Fruit fly (Drosophila melanogaster) whole organism, embryonic: ENCODE measurements around the gene Ndfip.

Source experiments
- ATbp ChIP-seq: fragments of 200-800 bp; sonication (Bioruptor generic); optimal IDR thresholded peaks from 2 replicates; lab custom pipeline; 2017; ENCODE audit warnings: missing biosample characterization, mild to moderate bottlenecking, missing genetic modification characterization, missing genetic modification reagents
- Atf6 ChIP-seq: fragments of 200-800 bp; sonication (Bioruptor generic); IDR thresholded peaks from 2 replicates; pipeline ENCODE4 v1.3.6; 2022; ENCODE audit warnings: missing biosample characterization, missing genetic modification characterization
- B-H1 ChIP-seq: fragments of 200-800 bp; sonication (Bioruptor generic); IDR thresholded peaks from 3 replicates; pipeline ENCODE4 v1.3.6; 2022; ENCODE audit warnings: missing biosample characterization, missing genetic modification characterization
- CG10147 ChIP-seq: fragments of 200-800 bp; sonication (Bioruptor generic); optimal IDR thresholded peaks from 2 replicates; lab custom pipeline; 2019; ENCODE audit warnings: missing biosample characterization, mild to moderate bottlenecking, missing genetic modification characterization, moderate library complexity
- CG11504 ChIP-seq: fragments of 200-800 bp; sonication (Bioruptor generic); optimal IDR thresholded peaks from 3 replicates; lab custom pipeline; 2019; ENCODE audit warnings: missing biosample characterization, mild to moderate bottlenecking, missing genetic modification characterization, moderate library complexity
- CG12236 ChIP-seq: fragments of 200-800 bp; sonication (Bioruptor generic); optimal IDR thresholded peaks from 2 replicates; lab custom pipeline; 2016; ENCODE audit warnings: missing biosample characterization, missing genetic modification characterization
- CG12659 ChIP-seq: fragments of 200-800 bp; sonication (Bioruptor generic); optimal IDR thresholded peaks from 3 replicates; lab custom pipeline; 2017; ENCODE audit warnings: mild to moderate bottlenecking, missing biosample characterization, missing genetic modification reagents, missing genetic modification characterization
- CG13123 ChIP-seq: fragments of 200-800 bp; sonication (Bioruptor generic); optimal IDR thresholded peaks from 2 replicates; lab custom pipeline; 2016; ENCODE audit warnings: missing biosample characterization, missing genetic modification characterization
- CG14014 ChIP-seq: fragments of 200-800 bp; sonication (Bioruptor generic); IDR thresholded peaks from 2 replicates; pipeline ENCODE4 v1.3.6; 2022; ENCODE audit warnings: missing biosample characterization, missing genetic modification characterization
- CG15073 ChIP-seq: fragments of 200-800 bp; sonication (Bioruptor generic); optimal IDR thresholded peaks from 2 replicates; lab custom pipeline; 2016; ENCODE audit warnings: missing biosample characterization, missing genetic modification characterization
- CG17328 ChIP-seq: fragments of 200-800 bp; sonication (Bioruptor generic); IDR thresholded peaks from 2 replicates; pipeline ENCODE4 v1.3.6; 2022; ENCODE audit warnings: missing biosample characterization, missing genetic modification characterization
- CG18476 ChIP-seq: fragments of 200-800 bp; sonication (Bioruptor generic); optimal IDR thresholded peaks from 2 replicates; lab custom pipeline; 2016; ENCODE audit warnings: missing biosample characterization, mild to moderate bottlenecking, missing genetic modification characterization
- CG2199 ChIP-seq: fragments of 200-800 bp; sonication (Bioruptor generic); IDR thresholded peaks from 3 replicates; pipeline ENCODE4 v1.3.6; 2022; ENCODE audit warnings: missing biosample characterization, missing genetic modification characterization
- CG2202 ChIP-seq: fragments of 200-800 bp; sonication (Bioruptor generic); optimal IDR thresholded peaks from 2 replicates; lab custom pipeline; 2018; ENCODE audit warnings: missing biosample characterization, mild to moderate bottlenecking, missing genetic modification characterization
- CG30403 ChIP-seq: fragments of 200-800 bp; sonication (Bioruptor generic); optimal IDR thresholded peaks from 3 replicates; lab custom pipeline; 2016; ENCODE audit warnings: missing biosample characterization, missing genetic modification characterization
- CG31441 ChIP-seq: fragments of 200-800 bp; sonication (Bioruptor generic); IDR thresholded peaks from 2 replicates; pipeline ENCODE4 v1.3.6; 2022; ENCODE audit warnings: missing biosample characterization, missing genetic modification characterization
- CG32767 ChIP-seq: fragments of 200-800 bp; sonication (Bioruptor generic); IDR thresholded peaks from 2 replicates; pipeline ENCODE4 v1.3.6; 2022; ENCODE audit warnings: missing biosample characterization, missing genetic modification characterization
- CG4360 ChIP-seq: fragments of 200-800 bp; sonication (Bioruptor generic); IDR thresholded peaks from 2 replicates; pipeline ENCODE4 v1.3.6; 2022; ENCODE audit warnings: missing biosample characterization, missing genetic modification characterization
- CG4730 ChIP-seq: fragments of 200-800 bp; sonication (Bioruptor generic); IDR thresholded peaks from 2 replicates; pipeline ENCODE4 v1.3.6; 2022; ENCODE audit warnings: missing biosample characterization, missing genetic modification characterization
- CG5953 ChIP-seq: fragments of 200-800 bp; sonication (Bioruptor generic); IDR thresholded peaks from 2 replicates; pipeline ENCODE4 v1.3.6; 2022; ENCODE audit warnings: missing biosample characterization, missing genetic modification characterization
- CG6791 ChIP-seq: fragments of 200-800 bp; sonication (Bioruptor generic); IDR thresholded peaks from 3 replicates; pipeline ENCODE4 v1.3.6; 2022; ENCODE audit warnings: missing biosample characterization, missing genetic modification characterization; ENCODE audit not compliant: partially characterized antibody
- CG7987 ChIP-seq: fragments of 200-800 bp; sonication (Bioruptor generic); optimal IDR thresholded peaks from 2 replicates; lab custom pipeline; 2018; ENCODE audit warnings: missing biosample characterization, mild to moderate bottlenecking, missing genetic modification characterization, moderate library complexity
- CG9797 ChIP-seq: fragments of 200-800 bp; sonication (Bioruptor generic); optimal IDR thresholded peaks from 3 replicates; lab custom pipeline; 2018; ENCODE audit warnings: missing biosample characterization, mild to moderate bottlenecking, missing genetic modification characterization
- Chrac-16 ChIP-seq: fragments of 200-800 bp; sonication (Bioruptor generic); optimal IDR thresholded peaks from 3 replicates; lab custom pipeline; 2016; ENCODE audit warnings: missing biosample characterization, missing genetic modification characterization
- Dfd ChIP-seq, 2 experiments: fragments of >200 bp; optimal IDR thresholded peaks; 2 replicates each; lab custom pipeline; 2017; ENCODE audit warnings: missing biosample characterization in 2 of 2, missing genetic modification characterization in 2 of 2
- Gug ChIP-seq: fragments of 200-800 bp; sonication (Bioruptor generic); IDR thresholded peaks from 4 replicates; pipeline ENCODE4 v1.3.6; 2022; ENCODE audit warnings: missing biosample characterization, missing genetic modification characterization
- HLH4C ChIP-seq: fragments of 200-800 bp; sonication (Bioruptor generic); IDR thresholded peaks from 3 replicates; pipeline ENCODE4 v1.3.6; 2022; ENCODE audit warnings: missing biosample characterization, missing genetic modification characterization; ENCODE audit not compliant: partially characterized antibody
- HLHmδ ChIP-seq: fragments of 200-800 bp; sonication (Bioruptor generic); optimal IDR thresholded peaks from 2 replicates; lab custom pipeline; 2018; ENCODE audit warnings: missing biosample characterization, mild to moderate bottlenecking, missing genetic modification characterization, moderate library complexity
- Hmx ChIP-seq: fragments of 200-800 bp; sonication (Bioruptor generic); optimal IDR thresholded peaks from 2 replicates; lab custom pipeline; 2016; ENCODE audit warnings: missing biosample characterization, missing genetic modification characterization
- Hr51 ChIP-seq, 2 experiments: fragments of 200-800 bp; sonication (Bioruptor generic); optimal IDR thresholded peaks; 2 replicates in 1 of 2; 3 replicates in 1 of 2; lab custom pipeline; 2016 to 2018; ENCODE audit warnings: missing biosample characterization in 2 of 2, missing genetic modification characterization in 2 of 2, mild to moderate bottlenecking in 1 of 2, moderate library complexity in 1 of 2
- Lpt ChIP-seq: fragments of >200 bp; optimal IDR thresholded peaks from 2 replicates; lab custom pipeline; 2018; ENCODE audit warnings: missing biosample characterization, missing genetic modification characterization
- MTF-1 ChIP-seq: fragments of 200-800 bp; sonication (Bioruptor generic); optimal IDR thresholded peaks from 2 replicates; lab custom pipeline; 2018; ENCODE audit warnings: missing biosample characterization, mild to moderate bottlenecking, missing genetic modification characterization, borderline replicate concordance
- NFAT ChIP-seq: fragments of 200-800 bp; sonication (Bioruptor generic); IDR thresholded peaks from 2 replicates; pipeline ENCODE4 v1.3.6; 2022; ENCODE audit warnings: missing biosample characterization, missing genetic modification characterization
- ap ChIP-seq: fragments of 200-800 bp; sonication (Bioruptor generic); IDR thresholded peaks from 2 replicates; pipeline ENCODE4 v1.3.6; 2022; ENCODE audit warnings: missing biosample characterization, missing genetic modification characterization
- ase ChIP-seq: fragments of 200-800 bp; sonication (Bioruptor generic); IDR thresholded peaks from 3 replicates; pipeline ENCODE4 v1.3.6; 2022; ENCODE audit warnings: missing biosample characterization, missing genetic modification characterization
- br ChIP-seq: fragments of >200 bp; optimal IDR thresholded peaks from 2 replicates; lab custom pipeline; 2017
- chn ChIP-seq: fragments of 200-800 bp; sonication (Bioruptor generic); optimal IDR thresholded peaks from 2 replicates; lab custom pipeline; 2016; ENCODE audit warnings: missing biosample characterization, missing genetic modification characterization
- ci ChIP-seq: fragments of 200-800 bp; sonication (Bioruptor generic); IDR thresholded peaks from 3 replicates; pipeline ENCODE4 v1.3.6; 2022; ENCODE audit warnings: missing biosample characterization, missing genetic modification characterization
- dysf ChIP-seq: fragments of 200-800 bp; sonication (Bioruptor generic); IDR thresholded peaks from 3 replicates; pipeline ENCODE4 v1.3.6; 2022; ENCODE audit warnings: missing biosample characterization, missing genetic modification characterization
- grau ChIP-seq: fragments of 200-800 bp; optimal IDR thresholded peaks from 3 replicates; lab custom pipeline; 2019; ENCODE audit warnings: missing biosample characterization, mild to moderate bottlenecking, missing genetic modification characterization, moderate library complexity
- gt ChIP-seq: fragments of 200-800 bp; sonication (Bioruptor generic); IDR thresholded peaks from 2 replicates; pipeline ENCODE4 v1.3.6; 2022; ENCODE audit warnings: missing biosample characterization, missing genetic modification characterization
- insv ChIP-seq, 2 experiments: fragments of 200-800 bp; sonication (Bioruptor generic); optimal IDR thresholded peaks; 3 replicates each; lab custom pipeline; 2016 to 2018; ENCODE audit warnings: missing biosample characterization in 2 of 2, missing genetic modification characterization in 2 of 2
- lilli ChIP-seq: fragments of 200-800 bp; sonication (Bioruptor generic); optimal IDR thresholded peaks from 3 replicates; lab custom pipeline; 2016; ENCODE audit warnings: missing biosample characterization, missing genetic modification characterization
- oc ChIP-seq: fragments of 200-800 bp; sonication (Bioruptor generic); optimal IDR thresholded peaks from 2 replicates; lab custom pipeline; 2018; ENCODE audit warnings: missing biosample characterization, mild to moderate bottlenecking, missing genetic modification characterization, moderate library complexity
- otp ChIP-seq: fragments of 200-800 bp; sonication (Bioruptor generic); IDR thresholded peaks from 3 replicates; pipeline ENCODE4, ENCODE4 v1.3.6; 2022; ENCODE audit warnings: missing biosample characterization, missing genetic modification characterization
- peb ChIP-seq: fragments of 200-800 bp; sonication (Bioruptor generic); IDR thresholded peaks from 2 replicates; pipeline ENCODE4 v1.3.6; 2022; ENCODE audit warnings: missing biosample characterization, missing genetic modification characterization
- ranshi ChIP-seq: fragments of 200-800 bp; sonication (Bioruptor generic); IDR thresholded peaks from 2 replicates; pipeline ENCODE4 v1.3.6; 2022; ENCODE audit warnings: missing biosample characterization, missing genetic modification characterization
- sens-2 ChIP-seq: fragments of 200-800 bp; sonication (Bioruptor generic); IDR thresholded peaks from 2 replicates; pipeline ENCODE4 v1.3.6; 2022; ENCODE audit warnings: missing biosample characterization, missing genetic modification characterization
- slp2 ChIP-seq: fragments of 200-800 bp; sonication (Bioruptor generic); optimal IDR thresholded peaks from 2 replicates; lab custom pipeline; 2016; ENCODE audit warnings: missing biosample characterization, missing genetic modification characterization
- ssp ChIP-seq: fragments of 200-800 bp; sonication (Bioruptor generic); IDR thresholded peaks from 2 replicates; pipeline ENCODE4 v1.3.6; 2022; ENCODE audit warnings: missing biosample characterization, missing genetic modification characterization
- sug ChIP-seq: fragments of 200-800 bp; optimal IDR thresholded peaks from 2 replicates; lab custom pipeline; 2019; ENCODE audit warnings: missing biosample characterization, mild to moderate bottlenecking, missing genetic modification characterization, moderate library complexity
- trh ChIP-seq: fragments of 200-800 bp; sonication (Bioruptor generic); optimal IDR thresholded peaks from 2 replicates; lab custom pipeline; 2016; ENCODE audit warnings: missing biosample characterization, missing genetic modification characterization
- ttk ChIP-seq: fragments of 200-800 bp; sonication (Bioruptor generic); IDR thresholded peaks from 2 replicates; pipeline ENCODE4 v2.1.2; 2022; ENCODE audit warnings: missing biosample characterization, missing genetic modification characterization

Gene Ndfip

dm6 chr3L:17644906-17645244, 9.2 kb downstream of the Ndfip start, which contains the start of gene Pep (continued):
- TF ChIP-seq CG2199 (peak; percentile 84; the same call in 2 of the 3 replicates), slp2 (GFP tag; lab: Kevin White, UChicago) (no peak), CG17328 (GFP tag; lab: Robert Waterston, UW) (0 out of 2 replicates have a peak, but pooled peaks have one; percentile 39), ranshi (GFP tag; lab: Robert Waterston, UW) (no peak; the same call in 1 of the 2 replicates), ATbp (GFP tag; lab: Kevin White, UChicago) (no peak), Hmx (GFP tag; lab: Kevin White, UChicago) (no peak), CG6791 (GFP tag; lab: Robert Waterston, UW) (peak; percentile 99), Dfd (GFP tag; optimal IDR thresholded peaks at IDR 0.05; lab: Kevin White, UChicago) (no peak), CG12236 (GFP tag; lab: Kevin White, UChicago) (peak; percentile 12), CG4360 (no peak), gt (GFP tag; lab: Robert Waterston, UW) (no peak), oc (tag; lab: Kevin White, UChicago) (peak; percentile 49), ttk (GFP tag; lab: Robert Waterston, UW) (no peak), grau (tag; lab: Kevin White, UChicago) (peak; percentile 51), trh (GFP tag; lab: Kevin White, UChicago) (no peak), Chrac-16 (GFP tag; lab: Kevin White, UChicago) (peak; percentile 15), sug (tag; lab: Kevin White, UChicago) (peak; percentile 36), CG13123 (no peak), CG18476 (GFP tag; lab: Kevin White, UChicago) (no peak), CG12659 (GFP tag; lab: Kevin White, UChicago) (peak; percentile 77), HLH4C (GFP tag; lab: Robert Waterston, UW) (peak; percentile 97), insv (GFP tag; optimal IDR thresholded peaks at IDR 0.05; lab: Kevin White, UChicago) (peak in 1 of 2 experiments; percentile 31), Lpt (GFP tag; lab: Kevin White, UChicago) (no peak), CG2202 (tag; lab: Kevin White, UChicago) (peak; percentile 31), sens-2 (GFP tag; lab: Robert Waterston, UW) (no peak), CG10147 (GFP tag; lab: Kevin White, UChicago) (peak; percentile 35), CG5953 (GFP tag; lab: Robert Waterston, UW) (no peak), otp (GFP tag; lab: Robert Waterston, UW) (no peak), ssp (no peak), ap (GFP tag; lab: Robert Waterston, UW) (no peak), Atf6 (GFP tag; lab: Robert Waterston, UW) (no peak; the same call in 1 of the 2 replicates), ci (GFP tag; lab: Robert Waterston, UW) (no peak; the same call in 2 of the 3 replicates), CG30403 (GFP tag; lab: Kevin White, UChicago) (peak; percentile 57), MTF-1 (GFP tag; lab: Kevin White, UChicago) (no peak), dysf (GFP tag; lab: Robert Waterston, UW) (no peak), CG11504 (tag; lab: Kevin White, UChicago) (no peak), br (no peak), peb (GFP tag; lab: Robert Waterston, UW) (no peak), CG9797 (GFP tag; lab: Kevin White, UChicago) (peak; percentile 39), NFAT (GFP tag; lab: Robert Waterston, UW) (no peak), CG4730 (GFP tag; lab: Robert Waterston, UW) (no peak), Gug (GFP tag; lab: Robert Waterston, UW) (no peak; the same call in 3 of the 4 replicates), CG14014 (GFP tag; lab: Robert Waterston, UW) (no peak), B-H1 (no peak), ase (GFP tag; lab: Robert Waterston, UW) (no peak), HLHmδ (GFP tag; lab: Kevin White, UChicago) (no peak), CG32767 (GFP tag; lab: Robert Waterston, UW) (peak; percentile 87), chn (peak; percentile 25), lilli (peak; percentile 51), CG7987 (peak; percentile 39), CG15073 (no peak), CG31441 (GFP tag; lab: Robert Waterston, UW) (peak; percentile 57), Hr51 (GFP tag; optimal IDR thresholded peaks at IDR 0.05; lab: Kevin White, UChicago) (peak in 1 of 2 experiments; percentile 31)
